Worm (Caenorhabditis elegans): ENCODE measurements around the gene ZC449.4.

DNA sequence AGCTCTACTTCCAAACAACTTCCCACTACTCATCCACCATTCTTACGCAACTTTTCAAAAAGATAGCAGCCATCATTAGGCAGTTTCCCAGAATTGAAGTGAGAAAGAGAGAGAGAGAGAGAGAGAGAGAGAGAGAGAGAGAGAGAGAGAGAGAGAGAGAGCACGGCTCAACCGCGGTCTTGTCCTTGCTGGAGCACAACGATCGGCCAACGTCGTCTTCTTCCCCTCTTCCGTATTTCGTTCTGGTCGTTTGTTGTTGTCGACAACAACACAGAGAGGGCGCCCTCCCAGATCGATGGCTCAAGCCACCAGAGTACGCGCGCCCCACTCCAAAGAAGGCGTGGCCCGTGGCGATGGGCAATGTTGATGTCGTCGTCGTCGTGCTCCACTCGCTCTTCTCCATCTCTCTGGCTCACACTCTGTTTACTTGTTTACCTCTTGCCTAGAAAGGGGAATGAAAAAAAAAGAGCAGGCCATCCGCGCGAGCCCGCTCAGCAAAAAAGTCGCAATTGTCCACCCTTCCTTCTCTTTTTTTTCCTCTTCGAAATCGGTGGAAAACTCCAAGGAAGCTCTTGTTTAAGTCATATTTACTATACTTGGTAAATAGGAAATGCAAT lies 51.7 kb downstream of the ZC449.4 start:
- TF ChIP-seq lsy-2 (tag; optimal IDR thresholded peaks at IDR 0.05) (peak in 1 of 2 experiments; percentile 58), unc-62 (GFP tag; optimal IDR thresholded peaks at IDR 0.05) (no peak), ama-1 (optimal IDR thresholded peaks at IDR 0.05) (no peak), nhr-11 (tag; optimal IDR thresholded peaks at IDR 0.05) (no peak), ceh-82 (tag; optimal IDR thresholded peaks at IDR 0.05) (no peak), snpc-4 (tag; optimal IDR thresholded peaks at IDR 0.05) (no peak), nhr-237 (tag; optimal IDR thresholded peaks at IDR 0.05) (no peak), nhr-12 (tag; optimal IDR thresholded peaks at IDR 0.05) (no peak), nhr-25 (tag; optimal IDR thresholded peaks at IDR 0.05) (no peak), skn-1 (tag; optimal IDR thresholded peaks at IDR 0.05) (no peak)
